In genomic region chrX:14101986-14102385, ce11 we compare ENCODE assay signal across 3 worm cellular contexts.
A peak's percentile ranks its signal among the peaks of the same experiment; 100 is the strongest.
TF ChIP-seq lines count a peak whose summit lies in the region.

TSS of gene F16B12.6 (plus strand) at chrX:14102316.

TF ChIP-seq in whole organism, L1 larva, 84 proteins besides CTCF, POLR2A, EP300 and RAD21 (continued from another document):
- TF ChIP-seq pax-3 (tag; optimal IDR thresholded peaks at IDR 0.05; lab: Kevin White, UChicago), result peak; percentile 31
- no peak for TF ChIP-seq zag-1 (tag; optimal IDR thresholded peaks at IDR 0.05; lab: Kevin White, UChicago)
- TF ChIP-seq egl-13 (tag; optimal IDR thresholded peaks at IDR 0.05; lab: Kevin White, UChicago), result peak; percentile 44
- peak; percentile 92 for TF ChIP-seq fkh-8 (tag; optimal IDR thresholded peaks at IDR 0.05; lab: Kevin White, UChicago)
- TF ChIP-seq lin-39 (tag; optimal IDR thresholded peaks at IDR 0.05; lab: Kevin White, UChicago), result no peak
- TF ChIP-seq irx-1 (tag; optimal IDR thresholded peaks at IDR 0.05; lab: Kevin White, UChicago), result peak; percentile 65
- TF ChIP-seq rnt-1 (tag; optimal IDR thresholded peaks at IDR 0.05; lab: Kevin White, UChicago), result peak; percentile 72
- peak; percentile 85 for TF ChIP-seq mep-1 (tag; optimal IDR thresholded peaks at IDR 0.05; lab: Kevin White, UChicago)
- no peak for TF ChIP-seq sptf-1 (tag; optimal IDR thresholded peaks at IDR 0.05; lab: Kevin White, UChicago)
- no peak for TF ChIP-seq mef-2 (tag; optimal IDR thresholded peaks at IDR 0.05; lab: Kevin White, UChicago)
- TF ChIP-seq elt-3 (tag; optimal IDR thresholded peaks at IDR 0.05; lab: Kevin White, UChicago), result peak in 3 of 6 experiments; percentile 8 to 46 (median 34)
- TF ChIP-seq fkh-4 (tag; optimal IDR thresholded peaks at IDR 0.05; lab: Kevin White, UChicago; ENCODE audit: borderline replicate concordance), result no peak
- peak; percentile 52 for TF ChIP-seq jun-1 (tag; optimal IDR thresholded peaks at IDR 0.05; lab: Kevin White, UChicago)
- no peak for TF ChIP-seq ets-5 (GFP tag; IDR thresholded peaks at IDR 0.05; lab: Robert Waterston, UW)
- TF ChIP-seq lin-35 (GFP tag; optimal IDR thresholded peaks at IDR 0.05; lab: Kevin White, UChicago), result peak; percentile 94
- peak; percentile 77 for TF ChIP-seq F16B12.6 (tag; optimal IDR thresholded peaks at IDR 0.05; lab: Kevin White, UChicago)
- TF ChIP-seq nhr-47 (tag; optimal IDR thresholded peaks at IDR 0.05; lab: Kevin White, UChicago), result peak; percentile 84
- no peak for TF ChIP-seq ces-1 (GFP tag; optimal IDR thresholded peaks at IDR 0.05; lab: Kevin White, UChicago)
- peak; percentile 13 for TF ChIP-seq lir-3 (tag; optimal IDR thresholded peaks at IDR 0.05; lab: Kevin White, UChicago; ENCODE audit: poor library complexity)
- TF ChIP-seq blmp-1 (tag; optimal IDR thresholded peaks at IDR 0.05; lab: Kevin White, UChicago), result peak; percentile 59
- peak; percentile 56 to 91 (median 64) for TF ChIP-seq ceh-82 (tag; optimal IDR thresholded peaks at IDR 0.05; lab: Kevin White, UChicago)
- no peak for TF ChIP-seq pag-3 (tag; optimal IDR thresholded peaks at IDR 0.05; lab: Kevin White, UChicago; ENCODE audit: borderline replicate concordance, insufficient read depth)
- peak; percentile 54 for TF ChIP-seq dsc-1 (tag; optimal IDR thresholded peaks at IDR 0.05; lab: Kevin White, UChicago)
- peak; percentile 47; the same call in 1 of the 2 replicates for TF ChIP-seq mab-9 (GFP tag; IDR thresholded peaks at IDR 0.05; lab: Robert Waterston, UW)
- TF ChIP-seq fkh-10 (GFP tag; optimal IDR thresholded peaks at IDR 0.05; lab: Kevin White, UChicago), result peak; percentile 28
- TF ChIP-seq isw-1 (GFP tag; IDR thresholded peaks at IDR 0.05; lab: Robert Waterston, UW), result peak; percentile 71
- TF ChIP-seq nhr-20 (tag; optimal IDR thresholded peaks at IDR 0.05; lab: Kevin White, UChicago), result peak; percentile 85
- TF ChIP-seq snpc-4 (tag; optimal IDR thresholded peaks at IDR 0.05; lab: Kevin White, UChicago), result peak; percentile 72
- peak; percentile 78 for TF ChIP-seq fos-1 (tag; optimal IDR thresholded peaks at IDR 0.05; lab: Kevin White, UChicago)
- TF ChIP-seq xbp-1 (tag; optimal IDR thresholded peaks at IDR 0.05; lab: Kevin White, UChicago), result peak; percentile 80
- peak; percentile 71 to 83 for TF ChIP-seq lsy-2 (tag; optimal IDR thresholded peaks at IDR 0.05; lab: Kevin White, UChicago)
- TF ChIP-seq dpl-1 (GFP tag; optimal IDR thresholded peaks at IDR 0.05; lab: Kevin White, UChicago), result peak; percentile 86 to 90 (median 88)
- TF ChIP-seq unc-130 (tag; optimal IDR thresholded peaks at IDR 0.05; lab: Kevin White, UChicago), result peak; percentile 19
- TF ChIP-seq nhr-19 (GFP tag; conservative IDR thresholded peaks at IDR 0.05; lab: Robert Waterston, UW), result peak; percentile 71
- peak in 1 of 2 experiments; percentile 44 for TF ChIP-seq mdl-1 (tag; optimal IDR thresholded peaks at IDR 0.05; lab: Kevin White, UChicago)
- peak; percentile 16 for TF ChIP-seq C04F5.9 (tag; optimal IDR thresholded peaks at IDR 0.05; lab: Kevin White, UChicago)
- TF ChIP-seq tbx-2 (tag; optimal IDR thresholded peaks at IDR 0.05; lab: Kevin White, UChicago), result peak; percentile 87
- TF ChIP-seq nhr-28 (tag; optimal IDR thresholded peaks at IDR 0.05; lab: Kevin White, UChicago), result no peak
- no peak for TF ChIP-seq nhr-12 (tag; optimal IDR thresholded peaks at IDR 0.05; lab: Kevin White, UChicago)
- TF ChIP-seq efl-3 (GFP tag; optimal IDR thresholded peaks at IDR 0.05; lab: Kevin White, UChicago), result no peak
- peak; percentile 63 for TF ChIP-seq nhr-77 (tag; optimal IDR thresholded peaks at IDR 0.05; lab: Kevin White, UChicago)
- peak; percentile 81 to 99 for TF ChIP-seq efl-1 (optimal IDR thresholded peaks at IDR 0.05; lab: Kevin White, UChicago)
- TF ChIP-seq efl-1 (GFP tag; optimal IDR thresholded peaks at IDR 0.05 in 1 of 2; lab: Kevin White, UChicago), result peak; percentile 79 to 97
TF ChIP-seq in whole organism, L1 larva: peak in this region for 45.

TF ChIP-seq in whole organism, L3 larva, 47 proteins besides CTCF, POLR2A, EP300 and RAD21 (continued from another document):
- TF ChIP-seq mml-1 (tag; optimal IDR thresholded peaks at IDR 0.05; lab: Kevin White, UChicago) (no peak), lin-15B (tag; optimal IDR thresholded peaks at IDR 0.05; lab: Kevin White, UChicago) (peak; percentile 92), egl-27 (tag; optimal IDR thresholded peaks at IDR 0.05; lab: Kevin White, UChicago) (no peak), eor-1 (tag; optimal IDR thresholded peaks at IDR 0.05; lab: Kevin White, UChicago) (no peak), nhr-237 (tag; optimal IDR thresholded peaks at IDR 0.05; lab: Kevin White, UChicago) (no peak), ama-1 (optimal IDR thresholded peaks at IDR 0.05; lab: Kevin White, UChicago) (peak; percentile 38), ceh-28 (tag; optimal IDR thresholded peaks at IDR 0.05; lab: Kevin White, UChicago) (peak; percentile 17), unc-39 (tag; optimal IDR thresholded peaks at IDR 0.05; lab: Kevin White, UChicago) (no peak), ceh-16 (tag; optimal IDR thresholded peaks at IDR 0.05; lab: Kevin White, UChicago) (no peak), ceh-82 (tag; optimal IDR thresholded peaks at IDR 0.05; lab: Kevin White, UChicago) (no peak), egl-5 (tag; optimal IDR thresholded peaks at IDR 0.05; lab: Kevin White, UChicago) (no peak), nhr-12 (tag; optimal IDR thresholded peaks at IDR 0.05; lab: Kevin White, UChicago) (no peak), ztf-11 (tag; optimal IDR thresholded peaks at IDR 0.05; lab: Kevin White, UChicago) (no peak), ceh-9 (tag; optimal IDR thresholded peaks at IDR 0.05; lab: Kevin White, UChicago) (no peak), mdl-1 (tag; optimal IDR thresholded peaks at IDR 0.05; lab: Kevin White, UChicago) (no peak), tbx-2 (tag; optimal IDR thresholded peaks at IDR 0.05; lab: Kevin White, UChicago) (peak; percentile 51), nhr-11 (tag; optimal IDR thresholded peaks at IDR 0.05; lab: Kevin White, UChicago) (no peak), nhr-43 (tag; optimal IDR thresholded peaks at IDR 0.05; lab: Kevin White, UChicago; ENCODE audit: poor library complexity, severe bottlenecking) (peak; percentile 37), daf-12 (tag; optimal IDR thresholded peaks at IDR 0.05; lab: Kevin White, UChicago) (no peak), hmg-11 (tag; optimal IDR thresholded peaks at IDR 0.05; lab: Kevin White, UChicago) (peak; percentile 63), pha-4 (tag; optimal IDR thresholded peaks at IDR 0.05; lab: Kevin White, UChicago) (peak; percentile 89), nhr-77 (tag; optimal IDR thresholded peaks at IDR 0.05; lab: Kevin White, UChicago) (no peak), fkh-10 (GFP tag; optimal IDR thresholded peaks at IDR 0.05; lab: Kevin White, UChicago) (no peak), nhr-23 (tag; optimal IDR thresholded peaks at IDR 0.05; lab: Kevin White, UChicago) (peak; percentile 69), zag-1 (tag; optimal IDR thresholded peaks at IDR 0.05; lab: Kevin White, UChicago) (no peak), R02D3.7 (tag; optimal IDR thresholded peaks at IDR 0.05; lab: Kevin White, UChicago) (no peak), ZK546.5 (tag; optimal IDR thresholded peaks at IDR 0.05; lab: Kevin White, UChicago) (no peak)

TF ChIP-seq in whole organism, young adult, 124 proteins besides CTCF, POLR2A, EP300 and RAD21 (continued from another document):
- no peak for TF ChIP-seq lir-1 (GFP tag; conservative IDR thresholded peaks at IDR 0.05; lab: Robert Waterston, UW)
- TF ChIP-seq lin-54 (GFP tag; optimal IDR thresholded peaks at IDR 0.05; lab: Kevin White, UChicago), result peak; percentile 28
- peak; percentile 38 for TF ChIP-seq tbp1 (GFP tag; optimal IDR thresholded peaks at IDR 0.05; lab: Kevin White, UChicago)
- peak; percentile 56; the same call in 1 of the 2 replicates for TF ChIP-seq pbrm-1 (GFP tag; IDR thresholded peaks at IDR 0.05; lab: Robert Waterston, UW)
- peak; percentile 92 for TF ChIP-seq attf-5 (GFP tag; optimal IDR thresholded peaks at IDR 0.05; lab: Kevin White, UChicago)
- 0 out of 2 replicates have a peak, but pooled peaks have one; percentile 39 for TF ChIP-seq zfh-2 (GFP tag; conservative IDR thresholded peaks at IDR 0.05; lab: Robert Waterston, UW)
- no peak for TF ChIP-seq Y79H2A.3 (GFP tag; conservative IDR thresholded peaks at IDR 0.05; lab: Robert Waterston, UW)
- TF ChIP-seq lin-40 (tag; optimal IDR thresholded peaks at IDR 0.05; lab: Kevin White, UChicago), result peak; percentile 64
- peak; percentile 29; the same call in 1 of the 2 replicates for TF ChIP-seq egrh-3 (GFP tag; IDR thresholded peaks at IDR 0.05; lab: Robert Waterston, UW)
- no peak for TF ChIP-seq snpc-1.1 (tag; optimal IDR thresholded peaks at IDR 0.05; lab: Kevin White, UChicago; ENCODE audit: insufficient read depth)
- no peak for TF ChIP-seq dpff-1 (tag; optimal IDR thresholded peaks at IDR 0.05; lab: Kevin White, UChicago)
- TF ChIP-seq hlh-26 (GFP tag; conservative IDR thresholded peaks at IDR 0.05; lab: Robert Waterston, UW), result no peak
- TF ChIP-seq F23B12.7 (tag; optimal IDR thresholded peaks at IDR 0.05; lab: Kevin White, UChicago; ENCODE audit: insufficient read depth), result no peak
- no peak for TF ChIP-seq snpc-1.3 (tag; optimal IDR thresholded peaks at IDR 0.05; lab: Kevin White, UChicago; ENCODE audit: insufficient read depth)
- peak in 1 of 2 experiments; percentile 5 for TF ChIP-seq let-607 (tag; optimal IDR thresholded peaks at IDR 0.05; lab: Kevin White, UChicago)
- no peak for TF ChIP-seq ztf-3 (GFP tag; optimal IDR thresholded peaks at IDR 0.05; lab: Kevin White, UChicago)
